Fruit fly (Drosophila melanogaster) S2 (cell line): Measurements from ENCODE around the gene Cyp4d21.

Source experiments
- CG8478 ChIP-seq: fragments of >200 bp; optimal IDR thresholded peaks from 2 replicates; lab custom pipeline; 2018
- CTCF ChIP-seq, 2 experiments: fragments of >200 bp; optimal IDR thresholded peaks; 2 replicates each; lab custom pipeline; 2018

DNA sequence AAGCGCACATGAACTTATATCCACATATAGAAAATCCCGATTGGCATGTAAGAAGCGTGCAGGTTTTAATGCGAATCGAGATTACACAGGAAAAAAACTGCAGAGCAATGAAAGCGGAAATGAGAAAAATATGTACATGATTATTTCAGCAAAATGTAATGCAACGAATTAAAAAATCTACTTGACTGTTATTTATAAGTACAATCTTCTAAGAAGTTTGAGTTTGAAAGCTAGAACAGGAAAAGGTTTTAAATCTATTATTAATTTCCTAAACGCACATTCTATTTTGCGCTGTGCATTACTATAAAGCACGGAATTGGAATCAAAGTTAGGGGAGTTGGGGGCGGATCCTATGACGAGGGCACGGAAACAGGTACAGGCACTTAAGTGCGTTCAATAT lies 3.5 kb upstream of the Cyp4d21 start:
- no peak for TF ChIP-seq CG8478 (lab: Kevin White, UChicago)
- no peak for TF ChIP-seq CTCF (optimal IDR thresholded peaks at IDR 0.05; lab: Kevin White, UChicago)
